Worm (Caenorhabditis elegans) whole organism, L2 larva: ENCODE measurements around the gene gly-20.

Experiments
- C34F6.9 ChIP-seq: fragments of 150-350 bp; optimal IDR thresholded peaks from 2 replicates; lab custom pipeline; 2014; ENCODE audit warnings: missing biosample characterization, missing genetic modification characterization
- crh-2 ChIP-seq: sonication (generic microtip); optimal IDR thresholded peaks from 2 replicates; lab custom pipeline; 2017; ENCODE audit warnings: missing biosample characterization, missing genetic modification characterization
- lin-39 ChIP-seq: fragments of 150-350 bp; optimal IDR thresholded peaks from 2 replicates; lab custom pipeline; 2014; ENCODE audit warnings: missing biosample characterization, missing genetic modification reagents, missing genetic modification characterization
- mdl-1 ChIP-seq, 2 experiments: fragments of 150-350 bp in 1 of 2; sonication (generic microtip) in 1 of 2; optimal IDR thresholded peaks; 2 replicates each; lab custom pipeline; 2017; ENCODE audit warnings: missing biosample characterization in 2 of 2, missing genetic modification characterization in 2 of 2
- nhr-23 ChIP-seq: fragments of 150-350 bp; optimal IDR thresholded peaks from 2 replicates; lab custom pipeline; 2014; ENCODE audit warnings: missing biosample characterization, missing genetic modification reagents, missing genetic modification characterization
- nhr-237 ChIP-seq: fragments of 150-350 bp; optimal IDR thresholded peaks from 2 replicates; lab custom pipeline; 2014; ENCODE audit warnings: missing biosample characterization, missing genetic modification characterization
- nhr-25 ChIP-seq: fragments of 150-350 bp; sonication (generic microtip); optimal IDR thresholded peaks from 3 replicates; lab custom pipeline; 2014; ENCODE audit warnings: missing biosample characterization, missing genetic modification characterization
- nhr-6 ChIP-seq: fragments of 150-350 bp; optimal IDR thresholded peaks from 2 replicates; lab custom pipeline; 2014; ENCODE audit warnings: missing biosample characterization, missing genetic modification characterization
- nhr-77 ChIP-seq: fragments of 150-350 bp; optimal IDR thresholded peaks from 2 replicates; lab custom pipeline; 2014; ENCODE audit warnings: missing biosample characterization, missing genetic modification characterization
- peb-1 ChIP-seq: fragments of 150-350 bp; optimal IDR thresholded peaks from 2 replicates; lab custom pipeline; 2014; ENCODE audit warnings: missing biosample characterization, missing genetic modification characterization
- unc-55 ChIP-seq: fragments of 150-350 bp; sonication (generic microtip); optimal IDR thresholded peaks from 3 replicates; lab custom pipeline; 2014; ENCODE audit warnings: missing biosample characterization, missing genetic modification reagents, missing genetic modification characterization
- unc-62 ChIP-seq: fragments of 150-350 bp; optimal IDR thresholded peaks from 2 replicates; lab custom pipeline; 2014; ENCODE audit warnings: missing biosample characterization, missing genetic modification reagents, missing genetic modification characterization
- ztf-1 ChIP-seq: fragments of 200-800 bp; sonication (Bioruptor generic); conservative IDR thresholded peaks from 2 replicates; pipeline ENCODE4 v1.3.6; 2022; ENCODE audit warnings: missing genetic modification characterization, missing compliant biosample characterization

Gene gly-20

ce11 chrV:11329100-11329499 lies 46.7 kb downstream of the gly-20 start, which contains the start of gene F47G9.6:
Gene F47G9.6, plus strand, starts transcription at chrV:11329400.
- no peak for TF ChIP-seq unc-55
- TF ChIP-seq crh-2 (tag; lab: Kevin White, UChicago) = no peak
- no peak for TF ChIP-seq unc-62 (GFP tag; lab: Kevin White, UChicago)
- TF ChIP-seq C34F6.9 = no peak
- no peak for TF ChIP-seq nhr-6 (tag; lab: Kevin White, UChicago)
- TF ChIP-seq mdl-1 (tag; optimal IDR thresholded peaks at IDR 0.05; lab: Kevin White, UChicago) = no peak

DNA sequence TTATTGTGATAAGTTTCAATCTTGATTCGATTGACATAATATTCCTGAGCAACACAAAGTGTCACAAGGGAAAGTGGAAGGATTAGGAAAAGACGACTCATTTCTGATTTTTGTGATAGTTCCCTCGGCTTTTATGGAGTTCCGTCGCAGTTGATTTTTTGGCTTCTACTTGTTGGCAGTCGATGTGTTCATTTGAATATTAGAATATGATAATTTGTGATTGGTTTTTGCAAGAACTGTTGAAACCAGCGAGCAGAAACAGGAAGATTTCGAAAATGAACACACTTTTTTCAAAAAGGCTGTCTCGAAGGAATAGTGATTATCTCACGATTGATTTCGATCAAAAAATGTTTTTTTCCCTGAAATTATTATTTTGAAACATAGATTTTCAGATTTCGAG lies 51.8 kb downstream of the gly-20 start, which contains the start of gene T02E9.6:
T02E9.6 (minus strand) TSS at position 101 of the 400 bp plus-strand sequence.
- no peak for TF ChIP-seq lin-39
- no peak for TF ChIP-seq nhr-237 (tag; lab: Kevin White, UChicago)
- TF ChIP-seq ztf-1 (GFP tag; lab: Robert Waterston, UW) = no peak
- no peak for TF ChIP-seq peb-1
- TF ChIP-seq nhr-23 (tag; lab: Kevin White, UChicago) = no peak
- TF ChIP-seq nhr-77 (tag; lab: Kevin White, UChicago) = no peak
- no peak for TF ChIP-seq nhr-25 (tag; lab: Kevin White, UChicago)
- TF ChIP-seq crh-2 (tag; lab: Kevin White, UChicago) = no peak
- TF ChIP-seq C34F6.9 = no peak
